Worm (Caenorhabditis elegans) whole organism, early embryonic: ENCODE measurements around the gene npr-43.

Source experiments
- ama-1 ChIP-seq: fragments of 150-350 bp; optimal IDR thresholded peaks from 2 replicates; lab custom pipeline; 2014
- tra-4 ChIP-seq: sonication (generic microtip); optimal IDR thresholded peaks from 2 replicates; lab custom pipeline; 2017; ENCODE audit warnings: missing genetic modification characterization, missing compliant biosample characterization

DNA sequence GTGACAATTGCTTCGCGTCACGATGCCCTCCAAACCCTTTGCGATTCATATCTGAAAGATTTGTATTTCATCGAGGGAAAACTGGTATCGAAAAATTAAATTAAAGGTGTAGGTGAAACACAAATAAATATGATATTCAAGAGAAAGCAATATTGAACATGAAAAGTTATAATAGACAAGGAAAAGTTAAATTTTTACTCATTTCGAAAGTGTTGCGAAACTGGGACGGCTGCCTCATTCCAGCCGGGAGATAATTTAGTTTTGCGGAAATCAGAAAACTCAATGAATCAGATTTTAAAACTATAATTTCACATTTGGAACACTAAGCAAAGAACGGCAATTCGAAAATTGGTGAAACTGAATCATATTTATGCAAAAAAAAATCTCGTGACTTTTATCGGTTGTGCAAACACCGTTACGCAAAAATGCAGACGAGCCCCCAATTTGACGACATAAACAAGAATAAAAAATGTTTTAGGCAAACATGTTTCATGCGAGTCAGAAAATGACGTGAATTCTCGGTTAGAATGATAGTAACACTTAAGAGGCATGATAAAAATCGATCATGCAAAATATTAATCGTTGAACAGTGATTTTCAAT lies 36.2 kb upstream of the npr-43 start, which contains the start of the genes nxf-1 and C15H11.11:
- no peak for TF ChIP-seq ama-1
- TF ChIP-seq tra-4 = no peak
